Worm (Caenorhabditis elegans) whole organism, young adult: ENCODE data around the gene morc-1.

Experiments used
- B0261.1 ChIP-seq: sonication (generic microtip); optimal IDR thresholded peaks from 2 replicates; lab custom pipeline; 2016; ENCODE audit warnings: mild to moderate bottlenecking, missing genetic modification characterization, moderate library complexity, missing compliant biosample characterization
- D2030.7 ChIP-seq: fragments of 200-800 bp; sonication (Bioruptor generic); IDR thresholded peaks from 2 replicates; pipeline ENCODE4 v1.3.6; 2022; ENCODE audit warnings: missing genetic modification reagents, missing genetic modification characterization, missing compliant biosample characterization
- F37B4.10 ChIP-seq: fragments of 200-800 bp; sonication (Bioruptor generic); IDR thresholded peaks from 2 replicates; pipeline ENCODE4 v1.3.6; 2022; ENCODE audit warnings: missing genetic modification characterization, missing compliant biosample characterization
- F49E8.2 ChIP-seq: sonication (generic microtip); optimal IDR thresholded peaks from 3 replicates; lab custom pipeline; 2017; ENCODE audit warnings: missing genetic modification characterization, mild to moderate bottlenecking, missing compliant biosample characterization, antibody characterized with exemption, moderate library complexity; ENCODE audit not compliant: insufficient read depth
- F52B5.7 ChIP-seq: sonication (generic microtip); optimal IDR thresholded peaks from 2 replicates; lab custom pipeline; 2016; ENCODE audit warnings: mild to moderate bottlenecking, missing genetic modification characterization, missing compliant biosample characterization
- F55B11.4 ChIP-seq: sonication (generic microtip); optimal IDR thresholded peaks from 2 replicates; lab custom pipeline; 2016; ENCODE audit warnings: missing compliant biosample characterization, missing genetic modification characterization, borderline replicate concordance; ENCODE audit not compliant: insufficient read depth
- F57A8.1 ChIP-seq: fragments of 200-800 bp; sonication (Bioruptor generic); optimal IDR thresholded peaks from 2 replicates; lab custom pipeline; 2018; ENCODE audit warnings: mild to moderate bottlenecking, missing genetic modification characterization, moderate library complexity, missing compliant biosample characterization
- F57C9.4 ChIP-seq: sonication (generic microtip); optimal IDR thresholded peaks from 2 replicates; lab custom pipeline; 2017; ENCODE audit warnings: mild to moderate bottlenecking, missing genetic modification characterization, missing compliant biosample characterization
- K12H6.12 ChIP-seq: fragments of 200-800 bp; sonication (Bioruptor generic); optimal IDR thresholded peaks from 2 replicates; lab custom pipeline; 2018; ENCODE audit warnings: mild to moderate bottlenecking, missing genetic modification characterization, missing compliant biosample characterization
- Y53G8AR.9 ChIP-seq: fragments of 200-800 bp; sonication (Bioruptor generic); conservative IDR thresholded peaks from 2 replicates; pipeline ENCODE4 v1.3.6; 2022; ENCODE audit warnings: missing genetic modification reagents, missing genetic modification characterization, missing compliant biosample characterization
- Y56A3A.18 ChIP-seq: fragments of 200-800 bp; sonication (Bioruptor generic); IDR thresholded peaks from 2 replicates; pipeline ENCODE4 v1.3.6; 2022; ENCODE audit warnings: missing genetic modification reagents, missing genetic modification characterization, missing compliant biosample characterization
- Y79H2A.3 ChIP-seq: fragments of 200-800 bp; sonication (Bioruptor generic); conservative IDR thresholded peaks from 2 replicates; pipeline ENCODE4 v1.3.6; 2022; ENCODE audit warnings: missing genetic modification reagents, missing genetic modification characterization, missing compliant biosample characterization
- Y95B8A.8 ChIP-seq: fragments of 200-800 bp; sonication (Bioruptor generic); IDR thresholded peaks from 2 replicates; pipeline ENCODE4 v1.3.6; 2022; ENCODE audit warnings: missing genetic modification reagents, missing genetic modification characterization, missing compliant biosample characterization
- ZK185.1 ChIP-seq: sonication (generic microtip); optimal IDR thresholded peaks from 2 replicates; lab custom pipeline; 2016; ENCODE audit warnings: mild to moderate bottlenecking, missing genetic modification characterization, missing compliant biosample characterization; ENCODE audit not compliant: poor library complexity, severe bottlenecking
- ama-1 ChIP-seq, 3 experiments: fragments of 150-350 bp in 1 of 3; sonication (generic microtip) in 2 of 3; optimal IDR thresholded peaks; 2 replicates each; lab custom pipeline; 2014 to 2018; ENCODE audit warnings: missing biosample characterization in 2 of 3, missing genetic modification characterization in 2 of 3, missing genetic modification reagents in 2 of 3
- aptf-3 ChIP-seq: fragments of 200-800 bp; sonication (Bioruptor generic); IDR thresholded peaks from 2 replicates; pipeline ENCODE4 v1.3.6; 2022; ENCODE audit warnings: missing genetic modification characterization, missing compliant biosample characterization
- atf-7 ChIP-seq: sonication (generic microtip); optimal IDR thresholded peaks from 2 replicates; lab custom pipeline; 2017; ENCODE audit warnings: mild to moderate bottlenecking, missing genetic modification characterization, missing compliant biosample characterization
- attf-5 ChIP-seq: fragments of 200-800 bp; sonication (Bioruptor generic); optimal IDR thresholded peaks from 2 replicates; lab custom pipeline; 2018; ENCODE audit warnings: mild to moderate bottlenecking, missing genetic modification characterization, missing compliant biosample characterization
- bed-2 ChIP-seq: fragments of 200-800 bp; sonication (Bioruptor generic); IDR thresholded peaks from 2 replicates; pipeline ENCODE4 v1.3.6; 2022; ENCODE audit warnings: missing genetic modification reagents, missing genetic modification characterization, missing compliant biosample characterization
- ccch-3 ChIP-seq: fragments of 200-800 bp; sonication (Bioruptor generic); optimal IDR thresholded peaks from 2 replicates; lab custom pipeline; 2018; ENCODE audit warnings: mild to moderate bottlenecking, missing genetic modification characterization, missing compliant biosample characterization
- ceh-40 ChIP-seq: fragments of 200-800 bp; sonication (Bioruptor generic); IDR thresholded peaks from 2 replicates; pipeline ENCODE4 v1.3.6; 2022; ENCODE audit warnings: missing genetic modification characterization, missing compliant biosample characterization
- dox-1 ChIP-seq: fragments of 200-800 bp; sonication (Bioruptor generic); IDR thresholded peaks from 2 replicates; pipeline ENCODE4 v1.3.6; 2022; ENCODE audit warnings: missing genetic modification reagents, missing genetic modification characterization, missing compliant biosample characterization
- dpl-1 ChIP-seq: fragments of 150-350 bp; optimal IDR thresholded peaks from 2 replicates; lab custom pipeline; 2014; ENCODE audit warnings: missing biosample characterization, missing genetic modification reagents, missing genetic modification characterization
- egrh-3 ChIP-seq: fragments of 200-800 bp; sonication (Bioruptor generic); IDR thresholded peaks from 2 replicates; pipeline ENCODE4 v1.3.6; 2022; ENCODE audit warnings: missing genetic modification reagents, missing genetic modification characterization, missing compliant biosample characterization
- ekl-4 ChIP-seq: fragments of 200-800 bp; sonication (Bioruptor generic); IDR thresholded peaks from 2 replicates; pipeline ENCODE4 v1.3.6; 2022; ENCODE audit warnings: missing genetic modification reagents, missing genetic modification characterization, missing compliant biosample characterization
- hrde-1 ChIP-seq: sonication (generic microtip); optimal IDR thresholded peaks from 2 replicates; lab custom pipeline; 2016; ENCODE audit warnings: missing genetic modification characterization, mild to moderate bottlenecking, missing compliant biosample characterization, moderate library complexity, missing genotype, missing genetic modification reagents, borderline replicate concordance
- let-526 ChIP-seq: fragments of 200-800 bp; sonication (Bioruptor generic); IDR thresholded peaks from 2 replicates; pipeline ENCODE4 v1.3.6; 2022; ENCODE audit warnings: missing genetic modification reagents, missing genetic modification characterization, missing compliant biosample characterization
- lin-54 ChIP-seq: fragments of 200-800 bp; sonication (Bioruptor generic); optimal IDR thresholded peaks from 2 replicates; lab custom pipeline; 2018; ENCODE audit warnings: mild to moderate bottlenecking, missing genetic modification characterization, missing compliant biosample characterization
- lir-1 ChIP-seq: fragments of 200-800 bp; sonication (Bioruptor generic); conservative IDR thresholded peaks from 2 replicates; pipeline ENCODE4 v1.3.6; 2022; ENCODE audit warnings: missing genetic modification reagents, missing genetic modification characterization, missing compliant biosample characterization
- madf-8 ChIP-seq: fragments of 200-800 bp; sonication (Bioruptor generic); conservative IDR thresholded peaks from 2 replicates; pipeline ENCODE4 v1.3.6; 2022; ENCODE audit warnings: missing genetic modification reagents, missing genetic modification characterization, missing compliant biosample characterization
- mcd-1 ChIP-seq: fragments of 200-800 bp; sonication (Bioruptor generic); IDR thresholded peaks from 2 replicates; pipeline ENCODE4 v1.3.6; 2022; ENCODE audit warnings: missing genetic modification reagents, missing genetic modification characterization, missing compliant biosample characterization
- mel-28 ChIP-seq: sonication (generic microtip); optimal IDR thresholded peaks from 2 replicates; lab custom pipeline; 2016; ENCODE audit warnings: borderline replicate concordance, mild to moderate bottlenecking, missing genetic modification characterization, missing compliant biosample characterization
- mes-4 ChIP-seq: sonication (generic microtip); optimal IDR thresholded peaks from 2 replicates; lab custom pipeline; 2016; ENCODE audit warnings: missing genotype, missing genetic modification characterization, missing compliant biosample characterization
- nhr-120 ChIP-seq: fragments of 200-800 bp; sonication (Bioruptor generic); IDR thresholded peaks from 2 replicates; pipeline ENCODE4 v1.3.6; 2022; ENCODE audit warnings: missing genetic modification characterization, missing compliant biosample characterization
- nhr-27 ChIP-seq: fragments of 200-800 bp; sonication (Bioruptor generic); optimal IDR thresholded peaks from 2 replicates; lab custom pipeline; 2018; ENCODE audit warnings: mild to moderate bottlenecking, missing genetic modification characterization, moderate library complexity, missing compliant biosample characterization
- nhr-80 ChIP-seq: sonication (generic microtip); optimal IDR thresholded peaks from 2 replicates; lab custom pipeline; 2016; ENCODE audit warnings: missing genetic modification characterization, missing compliant biosample characterization
- pha-4 ChIP-seq: fragments of 150-350 bp; sonication (generic microtip); optimal IDR thresholded peaks from 2 replicates; lab custom pipeline; 2014; ENCODE audit warnings: missing biosample characterization, missing genetic modification reagents, missing genetic modification characterization
- rcor-1 ChIP-seq: fragments of 200-800 bp; sonication (Bioruptor generic); IDR thresholded peaks from 2 replicates; pipeline ENCODE4 v1.3.6; 2022; ENCODE audit warnings: missing genetic modification reagents, missing genetic modification characterization, missing compliant biosample characterization
- sea-2 ChIP-seq: fragments of 200-800 bp; sonication (Bioruptor generic); IDR thresholded peaks from 2 replicates; pipeline ENCODE4 v1.3.6; 2022; ENCODE audit warnings: missing genetic modification characterization, missing compliant biosample characterization
- snpc-1.3 ChIP-seq: sonication (generic microtip); optimal IDR thresholded peaks from 2 replicates; lab custom pipeline; 2017; ENCODE audit warnings: missing genetic modification characterization, mild to moderate bottlenecking, missing compliant biosample characterization, antibody characterized with exemption, moderate library complexity, missing genotype, missing genetic modification reagents; ENCODE audit not compliant: insufficient read depth
- snpc-3.4 ChIP-seq: sonication (generic microtip); optimal IDR thresholded peaks from 2 replicates; lab custom pipeline; 2017; ENCODE audit warnings: missing genetic modification characterization, mild to moderate bottlenecking, missing compliant biosample characterization, antibody characterized with exemption, moderate library complexity, missing genotype, missing genetic modification reagents
- somi-1 ChIP-seq: fragments of 200-800 bp; sonication (Bioruptor generic); optimal IDR thresholded peaks from 2 replicates; lab custom pipeline; 2018; ENCODE audit warnings: mild to moderate bottlenecking, missing genetic modification characterization, missing compliant biosample characterization
- tbp1 ChIP-seq: fragments of 200-800 bp; sonication (Bioruptor generic); optimal IDR thresholded peaks from 2 replicates; lab custom pipeline; 2018; ENCODE audit warnings: mild to moderate bottlenecking, missing genetic modification characterization, missing compliant biosample characterization
- tbx-9 ChIP-seq: sonication (generic microtip); optimal IDR thresholded peaks from 2 replicates; lab custom pipeline; 2016; ENCODE audit warnings: borderline replicate concordance, missing genetic modification characterization, inconsistent platforms, missing compliant biosample characterization
- tlf-1 ChIP-seq: fragments of 200-800 bp; sonication (Bioruptor generic); optimal IDR thresholded peaks from 2 replicates; lab custom pipeline; 2018; ENCODE audit warnings: mild to moderate bottlenecking, missing genetic modification characterization, missing compliant biosample characterization
- ztf-25 ChIP-seq: fragments of 200-800 bp; sonication (Bioruptor generic); IDR thresholded peaks from 2 replicates; pipeline ENCODE4 v1.3.6; 2022; ENCODE audit warnings: missing genetic modification reagents, missing genetic modification characterization, missing compliant biosample characterization
- ztf-26 ChIP-seq: sonication (generic microtip); optimal IDR thresholded peaks from 2 replicates; lab custom pipeline; 2017; ENCODE audit warnings: missing genetic modification characterization, missing compliant biosample characterization
- ztf-28 ChIP-seq: fragments of 200-800 bp; sonication (Bioruptor generic); IDR thresholded peaks from 2 replicates; pipeline ENCODE4 v1.3.6; 2022; ENCODE audit warnings: missing genetic modification reagents, missing genetic modification characterization, missing compliant biosample characterization

Gene morc-1

DNA sequence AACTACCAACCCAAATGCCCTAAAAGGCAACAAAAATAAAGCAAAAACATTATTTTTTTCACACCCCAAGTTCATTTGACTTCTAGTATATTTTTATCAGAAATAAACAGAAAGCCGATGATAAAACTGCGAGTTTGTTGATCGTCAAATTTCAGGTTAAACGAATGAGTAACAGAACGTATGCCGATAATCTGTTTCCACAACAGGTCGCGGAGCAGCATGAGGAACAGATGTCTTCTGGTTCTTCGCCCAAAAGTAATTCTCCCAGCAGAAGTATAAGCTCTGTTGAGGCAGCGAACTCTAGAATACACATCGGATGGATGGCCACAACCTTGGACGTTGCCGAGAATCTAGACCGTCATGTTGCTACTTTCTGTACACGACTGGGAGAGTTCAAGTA lies 23.7 kb upstream of the morc-1 start, which contains the start of gene prmt-5 (continued):
- TF ChIP-seq aptf-3 (GFP tag; lab: Robert Waterston, UW) (no peak), Y79H2A.3 (GFP tag; lab: Robert Waterston, UW) (0 out of 2 replicates have a peak, but pooled peaks have one; percentile 34), ztf-26 (tag; lab: Kevin White, UChicago) (peak; percentile 61), attf-5 (no peak), tlf-1 (peak; percentile 89), Y53G8AR.9 (GFP tag; lab: Robert Waterston, UW) (peak; percentile 85), lin-54 (GFP tag; lab: Kevin White, UChicago) (peak; percentile 68), dox-1 (GFP tag; lab: Robert Waterston, UW) (peak; percentile 59), hrde-1 (tag; lab: Kevin White, UChicago) (peak; percentile 84), atf-7 (tag; lab: Kevin White, UChicago) (peak; percentile 79), K12H6.12 (tag; lab: Kevin White, UChicago) (peak; percentile 10), tbx-9 (peak; percentile 26), let-526 (peak; percentile 78), nhr-27 (tag; lab: Kevin White, UChicago) (peak; percentile 73), F57C9.4 (peak; percentile 96), F37B4.10 (GFP tag; lab: Robert Waterston, UW) (no peak), snpc-3.4 (tag; lab: Kevin White, UChicago) (peak; percentile 62), ztf-28 (GFP tag; lab: Robert Waterston, UW) (no peak), bed-2 (GFP tag; lab: Robert Waterston, UW) (no peak), tbp1 (GFP tag; lab: Kevin White, UChicago) (peak; percentile 52), nhr-120 (no peak), ZK185.1 (peak; percentile 42), ccch-3 (GFP tag; lab: Kevin White, UChicago) (no peak), mcd-1 (peak; percentile 64), B0261.1 (tag; lab: Kevin White, UChicago) (peak; percentile 22), ceh-40 (GFP tag; lab: Robert Waterston, UW) (no peak), ama-1 (optimal IDR thresholded peaks at IDR 0.05; lab: Kevin White, UChicago) (peak; percentile 91), ama-1 (GFP tag; optimal IDR thresholded peaks at IDR 0.05; lab: Kevin White, UChicago) (peak; percentile 56 to 61), D2030.7 (GFP tag; lab: Robert Waterston, UW) (peak; percentile 47), mes-4 (tag; lab: Kevin White, UChicago) (no peak), F55B11.4 (no peak), dpl-1 (GFP tag; lab: Kevin White, UChicago) (no peak), pha-4 (tag; lab: Kevin White, UChicago) (no peak), F52B5.7 (tag; lab: Kevin White, UChicago) (peak; percentile 97), ztf-25 (GFP tag; lab: Robert Waterston, UW) (no peak), Y56A3A.18 (GFP tag; lab: Robert Waterston, UW) (peak; percentile 85), somi-1 (GFP tag; lab: Kevin White, UChicago) (peak; percentile 20), snpc-1.3 (peak; percentile 68), sea-2 (GFP tag; lab: Robert Waterston, UW) (no peak), F49E8.2 (tag; lab: Kevin White, UChicago) (peak; percentile 91), lir-1 (GFP tag; lab: Robert Waterston, UW) (no peak), ekl-4 (GFP tag; lab: Robert Waterston, UW) (peak; percentile 87), madf-8 (GFP tag; lab: Robert Waterston, UW) (no peak), Y95B8A.8 (GFP tag; lab: Robert Waterston, UW) (peak; percentile 79; the same call in 1 of the 2 replicates), rcor-1 (peak; percentile 52; the same call in 1 of the 2 replicates), nhr-80 (tag; lab: Kevin White, UChicago) (no peak), mel-28 (tag; lab: Kevin White, UChicago) (no peak), F57A8.1 (GFP tag; lab: Kevin White, UChicago) (peak; percentile 36), egrh-3 (GFP tag; lab: Robert Waterston, UW) (no peak)
